Fruit fly (Drosophila melanogaster): Measurements from ENCODE around the gene Idh.

Idh gene

DNA sequence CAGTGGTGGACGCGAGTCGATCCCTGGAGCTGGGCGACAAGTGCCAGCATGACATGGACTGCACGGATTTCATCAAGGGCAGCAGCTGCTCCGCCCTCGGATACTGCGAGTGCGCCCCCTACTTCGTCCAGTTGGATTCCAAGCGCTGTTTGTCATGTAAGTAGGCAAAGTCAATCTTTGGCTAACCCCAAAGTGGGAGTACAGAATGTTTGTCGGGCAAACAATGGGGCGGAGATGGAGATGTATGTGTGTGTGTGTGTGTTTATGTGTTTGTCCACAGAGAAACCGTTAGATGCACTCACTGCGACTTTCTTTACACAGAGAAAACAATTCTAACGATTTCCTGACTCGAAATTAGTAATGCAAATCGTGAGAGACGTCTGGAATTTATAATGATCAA lies 18.5 kb upstream of the Idh start (continued):
- TF ChIP-seq CG15073 (GFP tag; optimal IDR thresholded peaks at IDR 0.05) (no peak), CG6254 (GFP tag; optimal IDR thresholded peaks at IDR 0.05) (peak; percentile 29), Blimp-1 (GFP tag; optimal IDR thresholded peaks at IDR 0.05) (peak; percentile 46), pum (GFP tag; optimal IDR thresholded peaks at IDR 0.05) (no peak), Dp (GFP tag; optimal IDR thresholded peaks at IDR 0.05) (no peak), lbe (GFP tag; optimal IDR thresholded peaks at IDR 0.05) (no peak), tup (GFP tag; optimal IDR thresholded peaks at IDR 0.05) (no peak), CG1647 (GFP tag; optimal IDR thresholded peaks at IDR 0.05) (no peak), en (GFP tag; optimal IDR thresholded peaks at IDR 0.05) (no peak), CG7928 (GFP tag; optimal IDR thresholded peaks at IDR 0.05) (no peak), Med (GFP tag) (no peak), CoRest (tag; optimal IDR thresholded peaks at IDR 0.05) (no peak), bsh (GFP tag; optimal IDR thresholded peaks at IDR 0.05) (peak in 1 of 2 experiments; percentile 62), stwl (tag; optimal IDR thresholded peaks at IDR 0.05) (no peak), psq (GFP tag; optimal IDR thresholded peaks at IDR 0.05) (no peak), CG2116 (GFP tag; optimal IDR thresholded peaks at IDR 0.05) (no peak), gem (tag; optimal IDR thresholded peaks at IDR 0.05) (peak; percentile 2), dati (GFP tag; IDR thresholded peaks at IDR 0.05) (no peak), CG11456 (GFP tag; IDR thresholded peaks at IDR 0.05) (no peak), CG10462 (GFP tag; optimal IDR thresholded peaks at IDR 0.05) (no peak), CG12942 (GFP tag; optimal IDR thresholded peaks at IDR 0.05) (no peak), gcm (GFP tag; optimal IDR thresholded peaks at IDR 0.05) (no peak), abd-A (tag; optimal IDR thresholded peaks at IDR 0.05) (no peak), lilli (GFP tag; optimal IDR thresholded peaks at IDR 0.05) (no peak), unpg (GFP tag; optimal IDR thresholded peaks at IDR 0.05) (peak; percentile 15), zfh1 (GFP tag; IDR thresholded peaks at IDR 0.05) (0 out of 3 replicates have a peak, but pooled peaks have one; percentile 24), wek (GFP tag; optimal IDR thresholded peaks at IDR 0.05) (peak; percentile 36), insv (GFP tag; optimal IDR thresholded peaks at IDR 0.05) (no peak), CG18262 (tag; optimal IDR thresholded peaks at IDR 0.05) (peak; percentile 7), Meics (GFP tag; optimal IDR thresholded peaks at IDR 0.05) (no peak), h (optimal IDR thresholded peaks at IDR 0.05) (no peak), cad (GFP tag; optimal IDR thresholded peaks at IDR 0.05) (no peak), Ets65A (GFP tag) (no peak), emc (GFP tag; optimal IDR thresholded peaks at IDR 0.05) (no peak), Lhr (GFP tag; optimal IDR thresholded peaks at IDR 0.05) (peak; percentile 6), grn (GFP tag; optimal IDR thresholded peaks at IDR 0.05) (no peak), tna (GFP tag; IDR thresholded peaks at IDR 0.05; ENCODE audit: partially characterized antibody) (no peak), run (tag; optimal IDR thresholded peaks at IDR 0.05) (no peak), CG15514 (GFP tag; optimal IDR thresholded peaks at IDR 0.05) (no peak), CG11695 (GFP tag; IDR thresholded peaks at IDR 0.05) (no peak), CG3995 (GFP tag; optimal IDR thresholded peaks at IDR 0.05) (no peak), CG5953 (GFP tag; IDR thresholded peaks at IDR 0.05) (no peak), chn (GFP tag; optimal IDR thresholded peaks at IDR 0.05) (no peak), Dip3 (GFP tag; optimal IDR thresholded peaks at IDR 0.05) (no peak), CG34376 (GFP tag; optimal IDR thresholded peaks at IDR 0.05) (no peak), CG10147 (GFP tag; optimal IDR thresholded peaks at IDR 0.05) (no peak), Six4 (GFP tag; optimal IDR thresholded peaks at IDR 0.05) (no peak), Jarid2 (GFP tag; optimal IDR thresholded peaks at IDR 0.05) (no peak), CG4730 (GFP tag; IDR thresholded peaks at IDR 0.05) (no peak), corto (GFP tag; optimal IDR thresholded peaks at IDR 0.05) (no peak), gce (GFP tag; IDR thresholded peaks at IDR 0.05) (no peak), Mad (GFP tag; optimal IDR thresholded peaks at IDR 0.05) (no peak)

All from whole organism, embryonic.